1 fruit fly cellular context compared by ENCODE assay signal in genomic region chrX:3039743-3040142, dm6.
TF ChIP-seq lines count a peak whose summit lies in the region.

No protein-coding gene starts in this region.

TF ChIP-seq in whole organism, embryonic, 481 proteins besides CTCF, POLR2A, EP300 and RAD21 (continued from another document and continues in another):
- TF ChIP-seq caup (GFP tag; optimal IDR thresholded peaks at IDR 0.05; lab: Kevin White, UChicago; ENCODE audit: severe bottlenecking) (no peak), prd (optimal IDR thresholded peaks at IDR 0.05; lab: Kevin White, UChicago) (no peak), prd (GFP tag; IDR thresholded peaks at IDR 0.05; lab: Robert Waterston, UW) (peak; percentile 60; the same call in 2 of the 3 replicates), CG1603 (tag; optimal IDR thresholded peaks at IDR 0.05; lab: Kevin White, UChicago) (no peak), CG12104 (GFP tag; optimal IDR thresholded peaks at IDR 0.05; lab: Kevin White, UChicago) (no peak), Kr (GFP tag; optimal IDR thresholded peaks at IDR 0.05; lab: Kevin White, UChicago) (no peak), CG31224 (GFP tag; IDR thresholded peaks at IDR 0.05; lab: Robert Waterston, UW) (no peak), Nf-YC (tag; optimal IDR thresholded peaks at IDR 0.05; lab: Kevin White, UChicago) (no peak), z (GFP tag; IDR thresholded peaks at IDR 0.05; lab: Robert Waterston, UW) (no peak), H15 (GFP tag; IDR thresholded peaks at IDR 0.05; lab: Robert Waterston, UW) (no peak), slp2 (GFP tag; optimal IDR thresholded peaks at IDR 0.05; lab: Kevin White, UChicago) (no peak), dmrt11E (tag; optimal IDR thresholded peaks at IDR 0.05; lab: Kevin White, UChicago) (peak; percentile 79), C15 (GFP tag; IDR thresholded peaks at IDR 0.05; lab: Robert Waterston, UW) (0 out of 3 replicates have a peak, but pooled peaks have one; percentile 37), D19A (tag; optimal IDR thresholded peaks at IDR 0.05; lab: Kevin White, UChicago) (peak; percentile 30), bsh (GFP tag; optimal IDR thresholded peaks at IDR 0.05; lab: Kevin White, UChicago) (peak; percentile 69 to 74), emc (GFP tag; optimal IDR thresholded peaks at IDR 0.05; lab: Kevin White, UChicago) (no peak), CG7786 (GFP tag; optimal IDR thresholded peaks at IDR 0.05; lab: Kevin White, UChicago) (no peak), nom (GFP tag; optimal IDR thresholded peaks at IDR 0.05; lab: Kevin White, UChicago) (peak; percentile 82), HmgD (GFP tag; optimal IDR thresholded peaks at IDR 0.05; lab: Kevin White, UChicago) (no peak), CG32767 (GFP tag; IDR thresholded peaks at IDR 0.05; lab: Robert Waterston, UW) (no peak), nerfin-1 (tag; optimal IDR thresholded peaks at IDR 0.05; lab: Kevin White, UChicago) (peak; percentile 22), unc-4 (GFP tag; IDR thresholded peaks at IDR 0.05; lab: Robert Waterston, UW; ENCODE audit: partially characterized antibody) (no peak), CG6175 (GFP tag; IDR thresholded peaks at IDR 0.05; lab: Robert Waterston, UW) (no peak), gcm (GFP tag; optimal IDR thresholded peaks at IDR 0.05; lab: Kevin White, UChicago) (peak; percentile 42), Atf-2 (GFP tag; optimal IDR thresholded peaks at IDR 0.05; lab: Kevin White, UChicago) (no peak), Rx (GFP tag; IDR thresholded peaks at IDR 0.05; lab: Robert Waterston, UW) (0 out of 2 replicates have a peak, but pooled peaks have one; percentile 19), kni (GFP tag; optimal IDR thresholded peaks at IDR 0.05; lab: Kevin White, UChicago) (no peak), CG1647 (GFP tag; optimal IDR thresholded peaks at IDR 0.05; lab: Kevin White, UChicago) (no peak), Dip2 (GFP tag; IDR thresholded peaks at IDR 0.05; lab: Robert Waterston, UW) (no peak), E2f1 (GFP tag; IDR thresholded peaks at IDR 0.05; lab: Robert Waterston, UW) (0 out of 2 replicates have a peak, but pooled peaks have one; percentile 25), CG12071 (GFP tag; optimal IDR thresholded peaks at IDR 0.05; lab: Kevin White, UChicago) (no peak), Ptx1 (GFP tag; IDR thresholded peaks at IDR 0.05; lab: Robert Waterston, UW) (peak; percentile 44; the same call in 1 of the 2 replicates), dysf (GFP tag; IDR thresholded peaks at IDR 0.05; lab: Robert Waterston, UW) (no peak), gfzf (GFP tag; optimal IDR thresholded peaks at IDR 0.05; lab: Kevin White, UChicago) (no peak), CG6689 (GFP tag; IDR thresholded peaks at IDR 0.05; lab: Robert Waterston, UW) (peak; percentile 51), Doc2 (GFP tag; IDR thresholded peaks at IDR 0.05; lab: Robert Waterston, UW) (no peak), az2 (GFP tag; optimal IDR thresholded peaks at IDR 0.05; lab: Kevin White, UChicago) (peak; percentile 48), so (GFP tag; IDR thresholded peaks at IDR 0.05; lab: Robert Waterston, UW) (no peak), Nf-YA (GFP tag; IDR thresholded peaks at IDR 0.05; lab: Robert Waterston, UW) (no peak), Gug (GFP tag; IDR thresholded peaks at IDR 0.05; lab: Robert Waterston, UW) (no peak), Hsf (GFP tag; optimal IDR thresholded peaks at IDR 0.05; lab: Kevin White, UChicago) (peak; percentile 25), NC2β (GFP tag; optimal IDR thresholded peaks at IDR 0.05; lab: Kevin White, UChicago) (peak; percentile 28), CG17612 (GFP tag; IDR thresholded peaks at IDR 0.05; lab: Robert Waterston, UW) (no peak), nau (GFP tag; optimal IDR thresholded peaks at IDR 0.05; lab: Kevin White, UChicago) (no peak), psq (GFP tag; optimal IDR thresholded peaks at IDR 0.05; lab: Kevin White, UChicago) (no peak), onecut (GFP tag; IDR thresholded peaks at IDR 0.05; lab: Robert Waterston, UW) (no peak), croc (GFP tag; conservative IDR thresholded peaks at IDR 0.05; lab: Robert Waterston, UW) (peak; percentile 43; the same call in 2 of the 3 replicates), CG4424 (GFP tag; optimal IDR thresholded peaks at IDR 0.05; lab: Kevin White, UChicago) (peak; percentile 57), ap (GFP tag; IDR thresholded peaks at IDR 0.05; lab: Robert Waterston, UW) (no peak), amos (GFP tag; IDR thresholded peaks at IDR 0.05; lab: Robert Waterston, UW; ENCODE audit: partially characterized antibody) (no peak), fd3F (GFP tag; optimal IDR thresholded peaks at IDR 0.05; lab: Kevin White, UChicago) (no peak), gt (GFP tag; IDR thresholded peaks at IDR 0.05; lab: Robert Waterston, UW) (no peak), sens-2 (GFP tag; IDR thresholded peaks at IDR 0.05; lab: Robert Waterston, UW) (no peak), gce (GFP tag; IDR thresholded peaks at IDR 0.05; lab: Robert Waterston, UW) (no peak), corto (GFP tag; optimal IDR thresholded peaks at IDR 0.05; lab: Kevin White, UChicago) (no peak), Lpt (GFP tag; optimal IDR thresholded peaks at IDR 0.05; lab: Kevin White, UChicago) (no peak), CG1233 (GFP tag; optimal IDR thresholded peaks at IDR 0.05; lab: Kevin White, UChicago) (no peak), Neu2 (GFP tag; optimal IDR thresholded peaks at IDR 0.05; lab: Kevin White, UChicago; ENCODE audit: borderline replicate concordance) (no peak), Side (GFP tag; optimal IDR thresholded peaks at IDR 0.05; lab: Kevin White, UChicago) (no peak), CG13624 (GFP tag; optimal IDR thresholded peaks at IDR 0.05; lab: Kevin White, UChicago) (no peak), ci (GFP tag; IDR thresholded peaks at IDR 0.05; lab: Robert Waterston, UW) (peak; percentile 67), CG11504 (tag; optimal IDR thresholded peaks at IDR 0.05; lab: Kevin White, UChicago) (peak; percentile 52), CG17912 (GFP tag; optimal IDR thresholded peaks at IDR 0.05; lab: Kevin White, UChicago) (no peak), luna (GFP tag; optimal IDR thresholded peaks at IDR 0.05; lab: Kevin White, UChicago) (no peak), CG15269 (tag; optimal IDR thresholded peaks at IDR 0.05; lab: Kevin White, UChicago) (peak; percentile 17), ash1 (GFP tag; optimal IDR thresholded peaks at IDR 0.05; lab: Kevin White, UChicago) (no peak), tgo (GFP tag; IDR thresholded peaks at IDR 0.05; lab: Robert Waterston, UW) (no peak; the same call in 2 of the 3 replicates), CG9215 (GFP tag; IDR thresholded peaks at IDR 0.05; lab: Robert Waterston, UW) (no peak), CG10267 (tag; optimal IDR thresholded peaks at IDR 0.05; lab: Kevin White, UChicago) (peak; percentile 51), CG6813 (GFP tag; optimal IDR thresholded peaks at IDR 0.05; lab: Kevin White, UChicago) (no peak), Dll (GFP tag; IDR thresholded peaks at IDR 0.05; lab: Robert Waterston, UW; ENCODE audit: partially characterized antibody) (no peak), bcd (GFP tag; optimal IDR thresholded peaks at IDR 0.05; lab: Kevin White, UChicago) (peak; percentile 22), Sry-β (GFP tag; optimal IDR thresholded peaks at IDR 0.05; lab: Kevin White, UChicago) (no peak), CG4707 (GFP tag; optimal IDR thresholded peaks at IDR 0.05; lab: Kevin White, UChicago) (no peak), Antp (GFP tag; optimal IDR thresholded peaks at IDR 0.05; lab: Kevin White, UChicago) (no peak), Trl (optimal IDR thresholded peaks at IDR 0.05; lab: Kevin White, UChicago) (no peak), Trl (GFP tag; optimal IDR thresholded peaks at IDR 0.05; lab: Kevin White, UChicago) (no peak), Ssrp (tag; optimal IDR thresholded peaks at IDR 0.05; lab: Kevin White, UChicago) (peak; percentile 40), hkb (optimal IDR thresholded peaks at IDR 0.05; lab: Kevin White, UChicago) (no peak), hkb (GFP tag; IDR thresholded peaks at IDR 0.05; lab: Robert Waterston, UW) (peak; percentile 53; the same call in 1 of the 2 replicates), CG9437 (GFP tag; optimal IDR thresholded peaks at IDR 0.05; lab: Kevin White, UChicago) (peak; percentile 21), CG2116 (GFP tag; optimal IDR thresholded peaks at IDR 0.05; lab: Kevin White, UChicago) (no peak), seq (GFP tag; IDR thresholded peaks at IDR 0.05; lab: Robert Waterston, UW) (no peak), inv (GFP tag; IDR thresholded peaks at IDR 0.05; lab: Robert Waterston, UW; ENCODE audit: partially characterized antibody) (no peak), ab (GFP tag; optimal IDR thresholded peaks at IDR 0.05; lab: Kevin White, UChicago) (no peak), CG12769 (tag; optimal IDR thresholded peaks at IDR 0.05; lab: Kevin White, UChicago) (no peak), CG3838 (GFP tag; optimal IDR thresholded peaks at IDR 0.05; lab: Kevin White, UChicago) (no peak), Pdp1 (GFP tag; optimal IDR thresholded peaks at IDR 0.05; lab: Kevin White, UChicago) (no peak), CG10654 (GFP tag; optimal IDR thresholded peaks at IDR 0.05; lab: Kevin White, UChicago) (peak; percentile 31), esg (GFP tag; conservative IDR thresholded peaks at IDR 0.05; lab: Robert Waterston, UW) (no peak; the same call in 1 of the 2 replicates), CG8089 (GFP tag; optimal IDR thresholded peaks at IDR 0.05; lab: Kevin White, UChicago) (no peak), fd64A (GFP tag; optimal IDR thresholded peaks at IDR 0.05; lab: Kevin White, UChicago) (no peak), CrebB (tag; optimal IDR thresholded peaks at IDR 0.05; lab: Kevin White, UChicago) (no peak), twi (tag; optimal IDR thresholded peaks at IDR 0.05; lab: Kevin White, UChicago) (no peak), Sox102F (GFP tag; optimal IDR thresholded peaks at IDR 0.05; lab: Kevin White, UChicago) (peak; percentile 56), usp (GFP tag; optimal IDR thresholded peaks at IDR 0.05; lab: Kevin White, UChicago) (no peak), CG11085 (GFP tag; IDR thresholded peaks at IDR 0.05; lab: Robert Waterston, UW) (no peak), cad (GFP tag; optimal IDR thresholded peaks at IDR 0.05; lab: Kevin White, UChicago) (no peak), CG33213 (GFP tag; optimal IDR thresholded peaks at IDR 0.05; lab: Kevin White, UChicago) (no peak), lbe (GFP tag; optimal IDR thresholded peaks at IDR 0.05; lab: Kevin White, UChicago) (peak; percentile 55), chn (GFP tag; optimal IDR thresholded peaks at IDR 0.05; lab: Kevin White, UChicago) (peak; percentile 2), cato (GFP tag; optimal IDR thresholded peaks at IDR 0.05; lab: Kevin White, UChicago; ENCODE audit: borderline replicate concordance) (no peak), ham (GFP tag; IDR thresholded peaks at IDR 0.05; lab: Robert Waterston, UW) (no peak), CG18619 (GFP tag; optimal IDR thresholded peaks at IDR 0.05; lab: Kevin White, UChicago) (no peak), Camta (GFP tag; optimal IDR thresholded peaks at IDR 0.05; lab: Kevin White, UChicago) (peak; percentile 10), insv (GFP tag; optimal IDR thresholded peaks at IDR 0.05; lab: Kevin White, UChicago) (no peak), CG4328 (GFP tag; optimal IDR thresholded peaks at IDR 0.05; lab: Kevin White, UChicago) (no peak), CG2889 (GFP tag; IDR thresholded peaks at IDR 0.05; lab: Robert Waterston, UW) (no peak), nerfin-2 (GFP tag; IDR thresholded peaks at IDR 0.05; lab: Robert Waterston, UW; ENCODE audit: partially characterized antibody) (no peak), CG10431 (GFP tag; optimal IDR thresholded peaks at IDR 0.05; lab: Kevin White, UChicago) (no peak), CG11247 (GFP tag; IDR thresholded peaks at IDR 0.05; lab: Robert Waterston, UW) (no peak), Doc3 (GFP tag; IDR thresholded peaks at IDR 0.05; lab: Robert Waterston, UW; ENCODE audit: partially characterized antibody) (no peak), CG2199 (GFP tag; IDR thresholded peaks at IDR 0.05; lab: Robert Waterston, UW) (no peak), vvl (GFP tag; IDR thresholded peaks at IDR 0.05; lab: Robert Waterston, UW) (peak; percentile 72), Meics (GFP tag; optimal IDR thresholded peaks at IDR 0.05; lab: Kevin White, UChicago) (no peak), grau (tag; optimal IDR thresholded peaks at IDR 0.05; lab: Kevin White, UChicago) (peak; percentile 36), CG7271 (tag; optimal IDR thresholded peaks at IDR 0.05; lab: Kevin White, UChicago) (no peak), Hr3 (GFP tag; optimal IDR thresholded peaks at IDR 0.05; lab: Kevin White, UChicago) (no peak), Atf6 (GFP tag; IDR thresholded peaks at IDR 0.05; lab: Robert Waterston, UW) (no peak), CG14710 (tag; optimal IDR thresholded peaks at IDR 0.05; lab: Kevin White, UChicago) (peak; percentile 58), Bteb2 (GFP tag; optimal IDR thresholded peaks at IDR 0.05; lab: Kevin White, UChicago) (no peak), CG17829 (tag; optimal IDR thresholded peaks at IDR 0.05; lab: Kevin White, UChicago) (peak; percentile 54), CG2129 (GFP tag; IDR thresholded peaks at IDR 0.05; lab: Robert Waterston, UW; ENCODE audit: partially characterized antibody) (no peak), YL-1 (GFP tag; optimal IDR thresholded peaks at IDR 0.05; lab: Kevin White, UChicago) (no peak), HmgZ (tag; optimal IDR thresholded peaks at IDR 0.05; lab: Kevin White, UChicago) (no peak), danr (GFP tag; IDR thresholded peaks at IDR 0.05; lab: Robert Waterston, UW) (no peak), Deaf1 (tag; optimal IDR thresholded peaks at IDR 0.05; lab: Kevin White, UChicago) (no peak), klu (GFP tag; IDR thresholded peaks at IDR 0.05; lab: Robert Waterston, UW) (no peak), Sry-δ (GFP tag; optimal IDR thresholded peaks at IDR 0.05; lab: Kevin White, UChicago) (no peak), Bgb (GFP tag; IDR thresholded peaks at IDR 0.05; lab: Robert Waterston, UW; ENCODE audit: partially characterized antibody) (no peak), wdn (GFP tag; IDR thresholded peaks at IDR 0.05; lab: Robert Waterston, UW) (no peak), Optix (GFP tag; IDR thresholded peaks at IDR 0.05; lab: Robert Waterston, UW) (no peak), CG42726 (GFP tag; IDR thresholded peaks at IDR 0.05; lab: Robert Waterston, UW; ENCODE audit: partially characterized antibody) (no peak), sens (GFP tag; lab: Kevin White, UChicago) (peak; percentile 86), CG9609 (GFP tag; optimal IDR thresholded peaks at IDR 0.05; lab: Kevin White, UChicago) (no peak), CG12299 (tag; optimal IDR thresholded peaks at IDR 0.05; lab: Kevin White, UChicago) (no peak), fd102C (GFP tag; optimal IDR thresholded peaks at IDR 0.05; lab: Kevin White, UChicago) (no peak)
